Worm (Caenorhabditis elegans): Measurements from ENCODE around the gene unc-3.

unc-3 gene

DNA sequence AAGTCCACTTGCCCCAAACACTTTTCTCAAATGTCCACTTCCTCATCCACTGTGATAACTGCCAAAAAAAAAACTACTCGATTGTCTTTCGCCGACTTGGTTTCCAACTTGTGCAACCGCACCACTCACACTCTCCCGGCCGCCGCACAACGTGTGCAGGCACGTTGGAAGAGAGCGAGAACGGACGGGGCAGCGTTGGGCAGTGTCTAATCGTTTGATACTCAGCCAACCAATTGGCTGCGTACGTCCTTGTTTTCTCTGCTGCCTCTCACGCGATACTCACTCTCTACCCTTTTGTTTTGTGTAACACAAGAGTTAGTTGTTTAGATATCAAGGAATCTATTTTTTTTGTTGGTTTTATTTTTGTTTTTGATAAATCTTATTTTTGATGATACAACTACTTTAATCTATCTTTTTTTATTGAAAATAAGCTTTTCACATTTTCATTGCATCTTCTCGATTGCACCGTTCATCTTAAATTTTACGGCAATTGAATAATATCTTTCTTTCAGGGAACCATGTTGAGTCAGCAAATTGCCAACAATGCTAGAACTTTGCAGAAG lies 19.7 kb upstream of the unc-3 start, which contains the start of gene sucl-1 (continued):
- TF ChIP-seq pros-1 (tag; optimal IDR thresholded peaks at IDR 0.05): no peak
- no peak for TF ChIP-seq hlh-8 (tag; optimal IDR thresholded peaks at IDR 0.05)
- no peak for TF ChIP-seq sox-4 (tag; optimal IDR thresholded peaks at IDR 0.05)
- TF ChIP-seq K09A11.1 (tag; optimal IDR thresholded peaks at IDR 0.05; ENCODE audit: insufficient read depth): peak; percentile 5
- no peak for TF ChIP-seq eyg-1 (tag; optimal IDR thresholded peaks at IDR 0.05)
- peak; percentile 45 for TF ChIP-seq hlh-30 (tag; optimal IDR thresholded peaks at IDR 0.05; ENCODE audit: insufficient read depth)
- TF ChIP-seq ceh-48 (tag; optimal IDR thresholded peaks at IDR 0.05): no peak
- TF ChIP-seq pax-1 (tag; optimal IDR thresholded peaks at IDR 0.05): peak; percentile 6
- TF ChIP-seq T23F11.4 (GFP tag; optimal IDR thresholded peaks at IDR 0.05): no peak
- no peak for TF ChIP-seq C38D4.7 (GFP tag; optimal IDR thresholded peaks at IDR 0.05)
- TF ChIP-seq tbx-7 (tag; optimal IDR thresholded peaks at IDR 0.05): no peak
- TF ChIP-seq unc-42 (tag; optimal IDR thresholded peaks at IDR 0.05): peak; percentile 73
- no peak for TF ChIP-seq ahr-1 (tag; optimal IDR thresholded peaks at IDR 0.05)
- TF ChIP-seq unc-86 (tag; optimal IDR thresholded peaks at IDR 0.05): no peak
- TF ChIP-seq pha-2 (tag; optimal IDR thresholded peaks at IDR 0.05): peak; percentile 11
- no peak for TF ChIP-seq hlh-6 (tag; optimal IDR thresholded peaks at IDR 0.05)
- TF ChIP-seq elt-4 (tag; optimal IDR thresholded peaks at IDR 0.05): no peak
- no peak for TF ChIP-seq lim-6 (tag; optimal IDR thresholded peaks at IDR 0.05)
- TF ChIP-seq fkh-6 (tag; optimal IDR thresholded peaks at IDR 0.05): peak; percentile 10
- peak; percentile 65 for TF ChIP-seq ceh-14 (tag; optimal IDR thresholded peaks at IDR 0.05)
- TF ChIP-seq pha-4 (tag; optimal IDR thresholded peaks at IDR 0.05): no peak
- TF ChIP-seq hlh-15 (tag; optimal IDR thresholded peaks at IDR 0.05): no peak
- no peak for TF ChIP-seq hlh-13 (GFP tag; optimal IDR thresholded peaks at IDR 0.05)
- peak; percentile 73 for TF ChIP-seq rnt-1 (tag; optimal IDR thresholded peaks at IDR 0.05)
- no peak for TF ChIP-seq nhr-11 (tag; optimal IDR thresholded peaks at IDR 0.05)

- TF ChIP-seq K02D7.2 (tag; optimal IDR thresholded peaks at IDR 0.05) (no peak), pros-1 (tag; optimal IDR thresholded peaks at IDR 0.05) (no peak), dve-1 (tag; optimal IDR thresholded peaks at IDR 0.05) (no peak), ceh-22 (tag; optimal IDR thresholded peaks at IDR 0.05) (no peak), sox-2 (GFP tag; IDR thresholded peaks at IDR 0.05) (no peak), sdc-2 (tag; optimal IDR thresholded peaks at IDR 0.05) (no peak), ama-1 (optimal IDR thresholded peaks at IDR 0.05) (no peak), ceh-34 (tag; optimal IDR thresholded peaks at IDR 0.05) (no peak), hlh-8 (tag; optimal IDR thresholded peaks at IDR 0.05) (no peak), C38D4.7 (GFP tag; optimal IDR thresholded peaks at IDR 0.05) (no peak), ceh-45 (GFP tag; IDR thresholded peaks at IDR 0.05) (no peak), C08G9.2 (tag; optimal IDR thresholded peaks at IDR 0.05) (no peak), gmeb-2 (tag; optimal IDR thresholded peaks at IDR 0.05) (no peak), T23F11.4 (GFP tag; optimal IDR thresholded peaks at IDR 0.05) (no peak)
Observed at ce11 chrX:14755847-14756246, 17.5 kb upstream of the unc-3 start.

ce11 chrX:14756606-14757005 lies 16.7 kb upstream of the unc-3 start:
- TF ChIP-seq pax-1 (tag; optimal IDR thresholded peaks at IDR 0.05): no peak
- TF ChIP-seq lim-6 (tag; optimal IDR thresholded peaks at IDR 0.05): no peak
- no peak for TF ChIP-seq dve-1 (tag; optimal IDR thresholded peaks at IDR 0.05)
- TF ChIP-seq ceh-31 (tag; optimal IDR thresholded peaks at IDR 0.05): no peak
- peak; percentile 3 for TF ChIP-seq C08G9.2 (tag; optimal IDR thresholded peaks at IDR 0.05)

ce11 chrX:14757641-14758220 lies 15.6 kb upstream of the unc-3 start:
- TF ChIP-seq sox-2 (GFP tag; IDR thresholded peaks at IDR 0.05) (peak; percentile 47; the same call in 1 of the 2 replicates), pax-1 (tag; optimal IDR thresholded peaks at IDR 0.05) (no peak)

All from whole organism, late embryonic.